Fruit fly (Drosophila melanogaster) whole organism, embryonic: ENCODE measurements around the gene CG2794.
A peak's percentile ranks its signal among the peaks of the same experiment; 100 is the strongest.

ENCODE experiments used
- Atf3 ChIP-seq: fragments of 200-800 bp; sonication (Bioruptor generic); optimal IDR thresholded peaks from 3 replicates; lab custom pipeline; 2016; ENCODE audit warnings: missing biosample characterization, missing genetic modification characterization
- Blimp-1 ChIP-seq: fragments of 200-800 bp; sonication (Bioruptor generic); optimal IDR thresholded peaks from 3 replicates; lab custom pipeline; 2018; ENCODE audit warnings: missing biosample characterization, missing genetic modification characterization, mild to moderate bottlenecking, moderate library complexity, missing genetic modification reagents
- CG10543 ChIP-seq: fragments of 200-800 bp; sonication (Bioruptor generic); optimal IDR thresholded peaks from 3 replicates; lab custom pipeline; 2017; ENCODE audit warnings: missing biosample characterization, mild to moderate bottlenecking, missing genetic modification characterization, moderate library complexity
- CG11085 ChIP-seq: fragments of 200-800 bp; sonication (Bioruptor generic); IDR thresholded peaks from 2 replicates; pipeline ENCODE4 v1.3.6; 2022; ENCODE audit warnings: missing biosample characterization, missing genetic modification characterization
- CG11398 ChIP-seq: fragments of 200-800 bp; sonication (Bioruptor generic); optimal IDR thresholded peaks from 2 replicates; lab custom pipeline; 2016; ENCODE audit warnings: missing biosample characterization, missing genetic modification characterization
- CG12299 ChIP-seq: fragments of 200-800 bp; sonication (Bioruptor generic); optimal IDR thresholded peaks from 2 replicates; lab custom pipeline; 2018; ENCODE audit warnings: missing biosample characterization, mild to moderate bottlenecking, missing genetic modification characterization
- CG13287 ChIP-seq: fragments of 200-800 bp; sonication (Bioruptor generic); IDR thresholded peaks from 2 replicates; pipeline ENCODE4 v1.3.6; 2022; ENCODE audit warnings: missing biosample characterization, missing genetic modification characterization; ENCODE audit not compliant: partially characterized antibody
- CG17802 ChIP-seq: fragments of 200-800 bp; sonication (Bioruptor generic); optimal IDR thresholded peaks from 2 replicates; lab custom pipeline; 2018; ENCODE audit warnings: missing biosample characterization, mild to moderate bottlenecking, missing genetic modification characterization, moderate library complexity
- CG1792 ChIP-seq: fragments of 200-800 bp; sonication (Bioruptor generic); optimal IDR thresholded peaks from 2 replicates; lab custom pipeline; 2016; ENCODE audit warnings: missing biosample characterization, missing genetic modification characterization
- CG1832 ChIP-seq: fragments of 200-800 bp; sonication (Bioruptor generic); optimal IDR thresholded peaks from 2 replicates; lab custom pipeline; 2017; ENCODE audit warnings: missing biosample characterization, mild to moderate bottlenecking, missing genetic modification characterization, inconsistent platforms
- CG33213 ChIP-seq: fragments of 200-800 bp; sonication (Bioruptor generic); optimal IDR thresholded peaks from 3 replicates; lab custom pipeline; 2016; ENCODE audit warnings: missing biosample characterization, missing genetic modification characterization
- CG4854 ChIP-seq: fragments of 200-800 bp; sonication (Bioruptor generic); optimal IDR thresholded peaks from 2 replicates; lab custom pipeline; 2016; ENCODE audit warnings: missing biosample characterization, missing genetic modification characterization, inconsistent platforms
- CG5245 ChIP-seq: fragments of 200-800 bp; sonication (Bioruptor generic); optimal IDR thresholded peaks from 3 replicates; lab custom pipeline; 2016; ENCODE audit warnings: missing biosample characterization, missing genetic modification characterization
- CG6683 ChIP-seq: fragments of 200-800 bp; sonication (Bioruptor generic); optimal IDR thresholded peaks from 2 replicates; lab custom pipeline; 2017; ENCODE audit warnings: missing biosample characterization, mild to moderate bottlenecking, missing genetic modification characterization, missing genetic modification reagents
- CG6813 ChIP-seq: fragments of 200-800 bp; sonication (Bioruptor generic); optimal IDR thresholded peaks from 2 replicates; lab custom pipeline; 2017; ENCODE audit warnings: missing biosample characterization, missing genetic modification characterization, mild to moderate bottlenecking, moderate library complexity, missing genetic modification reagents
- CG7357 ChIP-seq: fragments of 200-800 bp; sonication (Bioruptor generic); IDR thresholded peaks from 3 replicates; pipeline ENCODE4 v1.3.6; 2022; ENCODE audit warnings: missing biosample characterization, missing genetic modification characterization
- CG8478 ChIP-seq: fragments of >200 bp; optimal IDR thresholded peaks from 2 replicates; lab custom pipeline; 2018
- CG8924 ChIP-seq: fragments of 200-800 bp; optimal IDR thresholded peaks from 3 replicates; lab custom pipeline; 2019; ENCODE audit warnings: missing biosample characterization, mild to moderate bottlenecking, missing genetic modification characterization, moderate library complexity
- CTCF ChIP-seq: fragments of 200-800 bp; sonication (Bioruptor generic); optimal IDR thresholded peaks from 2 replicates; lab custom pipeline; 2017; ENCODE audit warnings: missing biosample characterization, mild to moderate bottlenecking, missing genetic modification characterization, moderate library complexity
- CkIIα-i1 ChIP-seq: fragments of 200-800 bp; sonication (Bioruptor generic); IDR thresholded peaks from 2 replicates; pipeline ENCODE4 v1.3.6; 2022; ENCODE audit warnings: missing biosample characterization, missing genetic modification characterization
- Dbx ChIP-seq: fragments of 200-800 bp; sonication (Bioruptor generic); IDR thresholded peaks from 3 replicates; pipeline ENCODE4 v1.3.6; 2022; ENCODE audit warnings: missing biosample characterization, missing genetic modification characterization
- Dip3 ChIP-seq: fragments of 200-800 bp; sonication (Bioruptor generic); optimal IDR thresholded peaks from 3 replicates; lab custom pipeline; 2016; ENCODE audit warnings: missing biosample characterization, missing genetic modification characterization
- Dref ChIP-seq: fragments of 200-800 bp; sonication (Bioruptor generic); IDR thresholded peaks from 2 replicates; pipeline ENCODE4 v1.3.6; 2022; ENCODE audit warnings: missing biosample characterization, missing genetic modification characterization
- Eip74EF ChIP-seq, 2 experiments: fragments of 200-800 bp in 1 of 2; fragments of >200 bp in 1 of 2; sonication (Bioruptor generic) in 1 of 2; optimal IDR thresholded peaks; 2 replicates each; lab custom pipeline; 2017 to 2019; ENCODE audit warnings: missing biosample characterization in 2 of 2, missing genetic modification characterization in 2 of 2, mild to moderate bottlenecking in 1 of 2, moderate library complexity in 1 of 2
- HLH54F ChIP-seq: fragments of 200-800 bp; sonication (Bioruptor generic); optimal IDR thresholded peaks from 3 replicates; lab custom pipeline; 2016; ENCODE audit warnings: missing biosample characterization, missing genetic modification characterization
- Hr51 ChIP-seq, 2 experiments: fragments of 200-800 bp; sonication (Bioruptor generic); optimal IDR thresholded peaks; 2 replicates in 1 of 2; 3 replicates in 1 of 2; lab custom pipeline; 2016 to 2018; ENCODE audit warnings: missing biosample characterization in 2 of 2, missing genetic modification characterization in 2 of 2, mild to moderate bottlenecking in 1 of 2, moderate library complexity in 1 of 2
- Lhr ChIP-seq: fragments of 200-800 bp; sonication (Bioruptor generic); optimal IDR thresholded peaks from 3 replicates; lab custom pipeline; 2017; ENCODE audit warnings: mild to moderate bottlenecking, missing biosample characterization, missing genetic modification reagents, missing genetic modification characterization
- MESR4 ChIP-seq: fragments of 200-800 bp; sonication (Bioruptor generic); optimal IDR thresholded peaks from 2 replicates; lab custom pipeline; 2018; ENCODE audit warnings: missing biosample characterization, mild to moderate bottlenecking, missing genetic modification characterization, moderate library complexity
- Mrtf ChIP-seq: fragments of 200-800 bp; sonication (Bioruptor generic); IDR thresholded peaks from 3 replicates; pipeline ENCODE4 v1.3.6; 2022; ENCODE audit warnings: missing biosample characterization, missing genetic modification characterization
- NFAT ChIP-seq: fragments of 200-800 bp; sonication (Bioruptor generic); IDR thresholded peaks from 2 replicates; pipeline ENCODE4 v1.3.6; 2022; ENCODE audit warnings: missing biosample characterization, missing genetic modification characterization
- Nf-YC ChIP-seq: fragments of 200-800 bp; optimal IDR thresholded peaks from 3 replicates; lab custom pipeline; 2019; ENCODE audit warnings: missing biosample characterization, mild to moderate bottlenecking, missing genetic modification characterization, moderate library complexity
- NfI ChIP-seq: fragments of 200-800 bp; sonication (Bioruptor generic); optimal IDR thresholded peaks from 3 replicates; lab custom pipeline; 2018; ENCODE audit warnings: missing biosample characterization, mild to moderate bottlenecking, missing genetic modification characterization, moderate library complexity
- Pdp1 ChIP-seq, 2 experiments: fragments of 200-800 bp; sonication (Bioruptor generic); optimal IDR thresholded peaks; 3 replicates each; lab custom pipeline; 2016; ENCODE audit warnings: missing biosample characterization in 2 of 2, missing genetic modification characterization in 2 of 2, mild to moderate bottlenecking in 1 of 2, moderate library complexity in 1 of 2
- Rx ChIP-seq: fragments of 200-800 bp; sonication (Bioruptor generic); IDR thresholded peaks from 2 replicates; pipeline ENCODE4 v1.3.6; 2022; ENCODE audit warnings: missing biosample characterization, missing genetic modification characterization
- Ssrp ChIP-seq: fragments of 200-800 bp; sonication (Bioruptor generic); optimal IDR thresholded peaks from 2 replicates; lab custom pipeline; 2018; ENCODE audit warnings: missing biosample characterization, mild to moderate bottlenecking, missing genetic modification characterization, moderate library complexity
- Usf ChIP-seq: fragments of 200-800 bp; sonication (Bioruptor generic); optimal IDR thresholded peaks from 2 replicates; lab custom pipeline; 2017; ENCODE audit warnings: missing genotype, missing biosample characterization, missing genetic modification characterization
- ab ChIP-seq: fragments of 200-800 bp; sonication (Bioruptor generic); optimal IDR thresholded peaks from 2 replicates; lab custom pipeline; 2016; ENCODE audit warnings: missing biosample characterization, missing genetic modification characterization
- ara ChIP-seq: fragments of 200-800 bp; sonication (Bioruptor generic); IDR thresholded peaks from 2 replicates; pipeline ENCODE4 v1.3.6; 2022; ENCODE audit warnings: missing biosample characterization, missing genetic modification characterization
- bab2 ChIP-seq: fragments of 200-800 bp; sonication (Bioruptor generic); optimal IDR thresholded peaks from 2 replicates; lab custom pipeline; 2016; ENCODE audit warnings: missing biosample characterization, missing genetic modification characterization
- disco-r ChIP-seq: fragments of 200-800 bp; sonication (Bioruptor generic); optimal IDR thresholded peaks from 2 replicates; lab custom pipeline; 2016; ENCODE audit warnings: missing biosample characterization, missing genetic modification characterization
- esg ChIP-seq: fragments of 200-800 bp; sonication (Bioruptor generic); conservative IDR thresholded peaks from 2 replicates; pipeline ENCODE4 v1.3.6; 2022; ENCODE audit warnings: missing biosample characterization, missing genetic modification characterization
- fd64A ChIP-seq: fragments of 200-800 bp; sonication (Bioruptor generic); optimal IDR thresholded peaks from 3 replicates; lab custom pipeline; 2018; ENCODE audit warnings: missing biosample characterization, mild to moderate bottlenecking, missing genetic modification characterization
- gt ChIP-seq: fragments of 200-800 bp; sonication (Bioruptor generic); IDR thresholded peaks from 2 replicates; pipeline ENCODE4 v1.3.6; 2022; ENCODE audit warnings: missing biosample characterization, missing genetic modification characterization
- psq ChIP-seq: fragments of 200-800 bp; sonication (Bioruptor generic); optimal IDR thresholded peaks from 2 replicates; lab custom pipeline; 2017; ENCODE audit warnings: missing biosample characterization, missing genetic modification characterization
- schlank ChIP-seq: fragments of 200-800 bp; sonication (Bioruptor generic); optimal IDR thresholded peaks from 2 replicates; lab custom pipeline; 2018; ENCODE audit warnings: missing biosample characterization, mild to moderate bottlenecking, missing genetic modification characterization
- seq ChIP-seq: fragments of 200-800 bp; sonication (Bioruptor generic); IDR thresholded peaks from 2 replicates; pipeline ENCODE4 v1.3.6; 2022; ENCODE audit warnings: missing biosample characterization, missing genetic modification characterization
- sim ChIP-seq: fragments of 200-800 bp; sonication (Bioruptor generic); IDR thresholded peaks from 2 replicates; pipeline ENCODE4 v1.3.6; 2022; ENCODE audit warnings: missing biosample characterization, missing genetic modification characterization
- ttk ChIP-seq: fragments of 200-800 bp; sonication (Bioruptor generic); IDR thresholded peaks from 2 replicates; pipeline ENCODE4 v2.1.2; 2022; ENCODE audit warnings: missing biosample characterization, missing genetic modification characterization
- unc-4 ChIP-seq: fragments of 200-800 bp; sonication (Bioruptor generic); IDR thresholded peaks from 2 replicates; pipeline ENCODE4 v1.3.6; 2022; ENCODE audit warnings: missing biosample characterization, missing genetic modification characterization; ENCODE audit not compliant: partially characterized antibody
- wdn ChIP-seq: fragments of 200-800 bp; sonication (Bioruptor generic); IDR thresholded peaks from 2 replicates; pipeline ENCODE4 v1.3.6; 2022; ENCODE audit warnings: missing biosample characterization, missing genetic modification characterization
- zen ChIP-seq: fragments of 200-800 bp; sonication (Bioruptor generic); optimal IDR thresholded peaks from 3 replicates; lab custom pipeline; 2018; ENCODE audit warnings: missing biosample characterization, mild to moderate bottlenecking, missing genetic modification characterization, moderate library complexity
- zf30C ChIP-seq: fragments of 200-800 bp; sonication (Bioruptor generic); optimal IDR thresholded peaks from 3 replicates; lab custom pipeline; 2018; ENCODE audit warnings: missing biosample characterization, mild to moderate bottlenecking, missing genetic modification characterization

The CG2794 gene

DNA sequence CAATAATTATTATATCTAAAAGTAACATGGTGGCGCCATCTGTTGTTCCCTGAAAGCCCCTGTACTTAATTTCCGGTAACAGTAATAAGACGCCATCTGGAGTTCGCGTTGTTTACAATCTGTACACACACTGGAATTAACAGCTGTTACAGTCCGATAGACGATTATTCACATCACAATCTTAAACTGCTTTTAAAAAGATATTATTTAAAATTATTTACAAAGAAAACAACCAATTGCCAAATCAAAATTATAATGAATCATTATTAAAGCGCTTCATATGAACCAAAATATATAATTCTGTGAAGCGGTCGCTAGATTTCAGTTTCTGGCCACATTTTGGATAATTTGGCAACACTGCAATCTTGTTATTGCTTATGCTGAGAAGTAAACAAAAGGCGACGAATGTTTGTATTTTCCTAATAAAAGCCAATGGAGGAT is 38.5 kb downstream of the CG2794 start, which contains the start of gene CG13689 (continued):
- no peak for TF ChIP-seq Eip74EF (GFP tag; optimal IDR thresholded peaks at IDR 0.05; lab: Kevin White, UChicago)
- TF ChIP-seq HLH54F (GFP tag; lab: Kevin White, UChicago), result peak; percentile 37
- TF ChIP-seq bab2 (GFP tag; lab: Kevin White, UChicago), result peak; percentile 46
- no peak for TF ChIP-seq CG10543 (GFP tag; lab: Kevin White, UChicago)
- TF ChIP-seq Atf3 (GFP tag; lab: Kevin White, UChicago), result no peak
- TF ChIP-seq schlank, result no peak
- TF ChIP-seq CG7357, result no peak
- peak; percentile 22 for TF ChIP-seq zen (tag; lab: Kevin White, UChicago)
- peak; percentile 24 for TF ChIP-seq CG33213 (GFP tag; lab: Kevin White, UChicago)
- no peak for TF ChIP-seq fd64A (GFP tag; lab: Kevin White, UChicago)
- TF ChIP-seq Mrtf (GFP tag; lab: Robert Waterston, UW), result peak; percentile 22; the same call in 1 of the 3 replicates
- peak; percentile 60 for TF ChIP-seq NfI (GFP tag; lab: Kevin White, UChicago)
- no peak for TF ChIP-seq CG1792 (GFP tag; lab: Kevin White, UChicago)
- no peak for TF ChIP-seq CkIIα-i1 (GFP tag; lab: Robert Waterston, UW)
- no peak for TF ChIP-seq sim (GFP tag; lab: Robert Waterston, UW)
- TF ChIP-seq Blimp-1, result no peak
- TF ChIP-seq Hr51 (GFP tag; optimal IDR thresholded peaks at IDR 0.05; lab: Kevin White, UChicago), result no peak
- TF ChIP-seq Rx, result 0 out of 2 replicates have a peak, but pooled peaks have one; percentile 12
- TF ChIP-seq Dref (GFP tag; lab: Robert Waterston, UW), result peak; percentile 51
- peak; percentile 78 for TF ChIP-seq Lhr
- peak; percentile 53 for TF ChIP-seq CG8924 (tag; lab: Kevin White, UChicago)
- TF ChIP-seq CTCF (GFP tag; lab: Kevin White, UChicago), result peak; percentile 100
- TF ChIP-seq CG11398, result no peak
- TF ChIP-seq esg (GFP tag; lab: Robert Waterston, UW), result no peak
- no peak for TF ChIP-seq CG8478
- TF ChIP-seq Dbx (GFP tag; lab: Robert Waterston, UW), result no peak
- no peak for TF ChIP-seq wdn (GFP tag; lab: Robert Waterston, UW)
- no peak for TF ChIP-seq CG1832 (GFP tag; lab: Kevin White, UChicago)
- TF ChIP-seq CG5245, result peak; percentile 48
- TF ChIP-seq seq (GFP tag; lab: Robert Waterston, UW), result no peak
- peak; percentile 83 for TF ChIP-seq NFAT
- TF ChIP-seq ara, result no peak
- no peak for TF ChIP-seq psq (GFP tag; lab: Kevin White, UChicago)
- no peak for TF ChIP-seq Usf (GFP tag; lab: Kevin White, UChicago)
- TF ChIP-seq disco-r (GFP tag; lab: Kevin White, UChicago), result no peak
- TF ChIP-seq CG13287, result peak; percentile 64
- TF ChIP-seq gt (GFP tag; lab: Robert Waterston, UW), result no peak
- peak; percentile 30 for TF ChIP-seq CG4854 (GFP tag; lab: Kevin White, UChicago)
- TF ChIP-seq Pdp1 (GFP tag; optimal IDR thresholded peaks at IDR 0.05; lab: Kevin White, UChicago), result peak in 1 of 2 experiments; percentile 29
- no peak for TF ChIP-seq CG6813 (GFP tag; lab: Kevin White, UChicago)
- no peak for TF ChIP-seq zf30C
- TF ChIP-seq ab, result no peak
- peak; percentile 13 for TF ChIP-seq Dip3
- peak; percentile 21; the same call in 1 of the 2 replicates for TF ChIP-seq CG11085
- TF ChIP-seq unc-4 (GFP tag; lab: Robert Waterston, UW), result no peak; the same call in 1 of the 2 replicates
- no peak for TF ChIP-seq CG17802 (tag; lab: Kevin White, UChicago)
- no peak for TF ChIP-seq Nf-YC (tag; lab: Kevin White, UChicago)
- peak; percentile 35 for TF ChIP-seq MESR4
- peak; percentile 14 for TF ChIP-seq Ssrp (tag; lab: Kevin White, UChicago)
- no peak for TF ChIP-seq CG6683 (GFP tag; lab: Kevin White, UChicago)
- TF ChIP-seq CG12299, result no peak
- peak; percentile 47; the same call in 1 of the 2 replicates for TF ChIP-seq ttk (GFP tag; lab: Robert Waterston, UW)
